Worm (Caenorhabditis elegans): ENCODE results near the gene ppm-1.D.

DNA sequence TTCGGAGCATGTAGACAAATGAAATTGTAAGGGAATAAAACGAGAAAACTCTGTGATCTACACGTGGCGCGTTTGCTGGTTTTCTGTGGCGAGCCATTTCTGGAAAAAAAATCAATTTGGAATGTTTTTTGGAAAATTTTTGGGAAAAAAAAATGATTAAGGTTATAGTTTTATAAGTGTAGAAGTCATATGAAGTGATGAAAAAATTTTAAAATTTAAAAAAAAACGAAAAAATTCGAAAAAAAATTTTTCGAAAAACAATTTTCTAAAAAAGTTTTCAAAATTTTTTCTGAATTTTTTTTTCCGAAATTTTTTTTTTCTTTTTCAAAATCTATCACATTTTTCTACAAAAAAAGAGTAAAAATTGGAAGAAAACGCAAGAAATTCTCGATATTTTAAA, 55.1 kb downstream of the ppm-1.D start, which contains the start of gene H14E04.3:
- TF ChIP-seq sea-1 (GFP tag; conservative IDR thresholded peaks at IDR 0.05) (no peak), ama-1 (optimal IDR thresholded peaks at IDR 0.05) (no peak)

All from whole organism, early embryonic.